Worm (Caenorhabditis elegans) whole organism, young adult: ENCODE measurements around the gene C42D8.9.

Source experiments
- C17E4.6 ChIP-seq: fragments of 200-800 bp; sonication (Bioruptor generic); IDR thresholded peaks from 2 replicates; pipeline ENCODE4 v1.3.6; 2022; ENCODE audit warnings: missing genetic modification reagents, missing genetic modification characterization, missing compliant biosample characterization
- ceh-40 ChIP-seq: fragments of 200-800 bp; sonication (Bioruptor generic); IDR thresholded peaks from 2 replicates; pipeline ENCODE4 v1.3.6; 2022; ENCODE audit warnings: missing genetic modification characterization, missing compliant biosample characterization
- dpl-1 ChIP-seq: fragments of 150-350 bp; optimal IDR thresholded peaks from 2 replicates; lab custom pipeline; 2014; ENCODE audit warnings: missing biosample characterization, missing genetic modification reagents, missing genetic modification characterization
- egl-44 ChIP-seq: fragments of 200-800 bp; sonication (Bioruptor generic); IDR thresholded peaks from 2 replicates; pipeline ENCODE4 v1.3.6; 2022; ENCODE audit warnings: missing genetic modification reagents, missing genetic modification characterization, missing compliant biosample characterization
- snpc-4 ChIP-seq, 5 experiments: fragments of 150-350 bp in 1 of 5; sonication (generic microtip) in 4 of 5; optimal IDR thresholded peaks; 2 replicates each; lab custom pipeline; 2014 to 2018; ENCODE audit warnings: missing genetic modification characterization in 5 of 5, missing biosample characterization in 3 of 5, antibody characterized with exemption in 2 of 5, mild to moderate bottlenecking in 2 of 5, missing compliant biosample characterization in 2 of 5, missing genotype in 2 of 5, moderate library complexity in 2 of 5, missing genetic modification reagents in 1 of 5
- somi-1 ChIP-seq: fragments of 200-800 bp; sonication (Bioruptor generic); optimal IDR thresholded peaks from 2 replicates; lab custom pipeline; 2018; ENCODE audit warnings: mild to moderate bottlenecking, missing genetic modification characterization, missing compliant biosample characterization
- sptf-2 ChIP-seq: fragments of 200-800 bp; sonication (Bioruptor generic); optimal IDR thresholded peaks from 2 replicates; lab custom pipeline; 2018; ENCODE audit warnings: mild to moderate bottlenecking, missing genetic modification characterization, missing compliant biosample characterization
- zim-3 ChIP-seq: sonication (generic microtip); optimal IDR thresholded peaks from 2 replicates; lab custom pipeline; 2017; ENCODE audit warnings: mild to moderate bottlenecking, missing genetic modification characterization, moderate library complexity, missing compliant biosample characterization

DNA sequence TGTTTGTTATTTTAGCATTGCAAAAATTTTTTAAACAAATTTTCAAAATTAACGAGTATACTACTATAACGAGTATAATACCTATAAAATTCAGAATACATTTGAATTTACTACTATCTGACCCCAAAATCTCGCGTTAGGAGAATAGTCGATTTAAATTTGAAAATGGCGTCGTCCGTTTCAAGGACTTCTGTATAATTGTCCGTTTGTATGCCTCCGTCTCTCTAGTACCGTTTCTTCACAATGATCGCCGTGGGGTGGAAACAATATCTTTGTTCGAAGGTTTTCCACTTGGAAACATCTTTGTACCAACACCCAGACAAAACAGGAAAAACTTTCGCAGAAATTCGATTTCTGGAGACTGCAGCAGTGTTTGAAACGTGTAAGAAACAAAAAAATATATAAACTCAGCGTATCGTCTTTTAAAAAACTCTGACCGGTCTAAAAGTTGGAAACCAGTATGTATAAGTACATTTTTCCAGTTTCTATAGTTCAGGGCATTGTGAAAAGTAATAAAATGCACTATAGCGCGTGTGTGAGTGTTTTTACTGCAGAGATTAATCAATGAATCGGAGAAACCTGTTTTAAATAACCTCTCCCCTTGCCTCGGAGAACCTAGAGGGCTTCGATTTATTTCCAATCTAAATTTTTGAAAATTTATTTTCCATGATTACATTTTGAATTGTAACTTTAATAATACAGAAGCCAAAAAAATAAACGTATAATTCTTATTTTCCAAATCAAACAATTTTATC lies 31.1 kb upstream of the C42D8.9 start:
- TF ChIP-seq snpc-4 (GFP tag; optimal IDR thresholded peaks at IDR 0.05; lab: Kevin White, UChicago) (no peak), snpc-4 (tag; optimal IDR thresholded peaks at IDR 0.05; lab: Kevin White, UChicago) (no peak), sptf-2 (GFP tag; lab: Kevin White, UChicago) (no peak), C17E4.6 (no peak), egl-44 (GFP tag; lab: Robert Waterston, UW) (no peak), dpl-1 (GFP tag; lab: Kevin White, UChicago) (no peak), zim-3 (tag; lab: Kevin White, UChicago) (no peak), somi-1 (no peak), ceh-40 (no peak)
